Worm (Caenorhabditis elegans) whole organism, young adult: ENCODE measurements around the gene asns-2.

Experiments used
- F10E7.11 ChIP-seq: sonication (generic microtip); optimal IDR thresholded peaks from 2 replicates; lab custom pipeline; 2017; ENCODE audit warnings: mild to moderate bottlenecking, missing genetic modification characterization, moderate library complexity, missing compliant biosample characterization
- ceh-91 ChIP-seq: fragments of 200-800 bp; sonication (Bioruptor generic); IDR thresholded peaks from 2 replicates; pipeline ENCODE4 v1.3.6; 2022; ENCODE audit warnings: missing genetic modification reagents, missing genetic modification characterization, missing compliant biosample characterization
- madf-8 ChIP-seq: fragments of 200-800 bp; sonication (Bioruptor generic); conservative IDR thresholded peaks from 2 replicates; pipeline ENCODE4 v1.3.6; 2022; ENCODE audit warnings: missing genetic modification reagents, missing genetic modification characterization, missing compliant biosample characterization
- nhr-90 ChIP-seq: sonication (generic microtip); optimal IDR thresholded peaks from 2 replicates; lab custom pipeline; 2016; ENCODE audit warnings: missing genotype, mild to moderate bottlenecking, missing genetic modification characterization, missing compliant biosample characterization
- snpc-4 ChIP-seq, 5 experiments: fragments of 150-350 bp in 1 of 5; sonication (generic microtip) in 4 of 5; optimal IDR thresholded peaks; 2 replicates each; lab custom pipeline; 2014 to 2018; ENCODE audit warnings: missing genetic modification characterization in 5 of 5, missing biosample characterization in 3 of 5, antibody characterized with exemption in 2 of 5, mild to moderate bottlenecking in 2 of 5, missing compliant biosample characterization in 2 of 5, missing genotype in 2 of 5, moderate library complexity in 2 of 5, missing genetic modification reagents in 1 of 5

ce11 chrX:8742896-8743295, 7.8 kb downstream of the asns-2 start, which contains the start of gene M02D8.7:
- TF ChIP-seq ceh-91 (no peak), madf-8 (GFP tag; lab: Robert Waterston, UW) (no peak), F10E7.11 (no peak), nhr-90 (no peak), snpc-4 (GFP tag; optimal IDR thresholded peaks at IDR 0.05; lab: Kevin White, UChicago) (no peak), snpc-4 (tag; optimal IDR thresholded peaks at IDR 0.05; lab: Kevin White, UChicago) (no peak)
